Fruit fly (Drosophila melanogaster) whole organism, embryonic: ENCODE measurements around the gene CG42633.

Experiments used
- C15 ChIP-seq: fragments of 200-800 bp; sonication (Bioruptor generic); IDR thresholded peaks from 3 replicates; pipeline ENCODE4 v1.3.6; 2022; ENCODE audit warnings: missing biosample characterization, missing genetic modification characterization
- CG10267 ChIP-seq: fragments of 200-800 bp; sonication (Bioruptor generic); optimal IDR thresholded peaks from 2 replicates; lab custom pipeline; 2018; ENCODE audit warnings: missing biosample characterization, mild to moderate bottlenecking, missing genetic modification characterization, moderate library complexity
- CG10321 ChIP-seq: fragments of 200-800 bp; sonication (Bioruptor generic); IDR thresholded peaks from 2 replicates; pipeline ENCODE4 v1.3.6; 2022; ENCODE audit warnings: missing biosample characterization, missing genetic modification characterization
- CG11560 ChIP-seq: fragments of 200-800 bp; sonication (Bioruptor generic); IDR thresholded peaks from 3 replicates; pipeline ENCODE4 v1.3.6; 2022; ENCODE audit warnings: missing biosample characterization, missing genetic modification characterization
- CG11695 ChIP-seq: fragments of 200-800 bp; sonication (Bioruptor generic); IDR thresholded peaks from 3 replicates; pipeline ENCODE4 v1.3.6; 2022; ENCODE audit warnings: missing biosample characterization, missing genetic modification characterization
- CG12155 ChIP-seq: fragments of 200-800 bp; sonication (Bioruptor generic); optimal IDR thresholded peaks from 3 replicates; lab custom pipeline; 2016; ENCODE audit warnings: missing biosample characterization, missing genetic modification characterization
- CG12659 ChIP-seq: fragments of 200-800 bp; sonication (Bioruptor generic); optimal IDR thresholded peaks from 3 replicates; lab custom pipeline; 2017; ENCODE audit warnings: mild to moderate bottlenecking, missing biosample characterization, missing genetic modification reagents, missing genetic modification characterization
- CG12769 ChIP-seq: fragments of 200-800 bp; sonication (Bioruptor generic); optimal IDR thresholded peaks from 2 replicates; lab custom pipeline; 2019; ENCODE audit warnings: missing biosample characterization, mild to moderate bottlenecking, missing genetic modification characterization, moderate library complexity
- CG14441 ChIP-seq: fragments of 200-800 bp; sonication (Bioruptor generic); IDR thresholded peaks from 2 replicates; pipeline ENCODE4 v1.3.6; 2022; ENCODE audit warnings: missing biosample characterization, missing genetic modification characterization
- CG1602 ChIP-seq: fragments of 200-800 bp; sonication (Bioruptor generic); optimal IDR thresholded peaks from 3 replicates; lab custom pipeline; 2016; ENCODE audit warnings: missing biosample characterization, missing genetic modification characterization
- CG17385 ChIP-seq: fragments of 200-800 bp; sonication (Bioruptor generic); optimal IDR thresholded peaks from 3 replicates; lab custom pipeline; 2018; ENCODE audit warnings: missing biosample characterization, mild to moderate bottlenecking, missing genetic modification characterization
- CG2129 ChIP-seq: fragments of 200-800 bp; sonication (Bioruptor generic); IDR thresholded peaks from 2 replicates; pipeline ENCODE4 v1.3.6; 2022; ENCODE audit warnings: missing biosample characterization, missing genetic modification characterization; ENCODE audit not compliant: partially characterized antibody
- CG2199 ChIP-seq: fragments of 200-800 bp; sonication (Bioruptor generic); IDR thresholded peaks from 3 replicates; pipeline ENCODE4 v1.3.6; 2022; ENCODE audit warnings: missing biosample characterization, missing genetic modification characterization
- CG2875 ChIP-seq: fragments of 200-800 bp; sonication (Bioruptor generic); optimal IDR thresholded peaks from 2 replicates; lab custom pipeline; 2017; ENCODE audit warnings: missing biosample characterization, mild to moderate bottlenecking, missing genetic modification characterization, missing genetic modification reagents
- CG34224 ChIP-seq: fragments of 200-800 bp; sonication (Bioruptor generic); IDR thresholded peaks from 3 replicates; pipeline ENCODE4 v1.3.6; 2022; ENCODE audit warnings: missing biosample characterization, missing genetic modification characterization; ENCODE audit not compliant: partially characterized antibody
- CG6272 ChIP-seq: fragments of 200-800 bp; sonication (Bioruptor generic); IDR thresholded peaks from 2 replicates; pipeline ENCODE4 v1.3.6; 2022; ENCODE audit warnings: missing biosample characterization, missing genetic modification characterization
- CG6689 ChIP-seq: fragments of 200-800 bp; sonication (Bioruptor generic); IDR thresholded peaks from 2 replicates; pipeline ENCODE4 v1.3.6; 2022; ENCODE audit warnings: missing biosample characterization, missing genetic modification characterization
- CG6765 ChIP-seq: fragments of 200-800 bp; sonication (Bioruptor generic); optimal IDR thresholded peaks from 3 replicates; lab custom pipeline; 2017; ENCODE audit warnings: missing biosample characterization, mild to moderate bottlenecking, missing genetic modification characterization
- D19A ChIP-seq: fragments of 200-800 bp; optimal IDR thresholded peaks from 3 replicates; lab custom pipeline; 2019; ENCODE audit warnings: missing biosample characterization, mild to moderate bottlenecking, missing genetic modification characterization, moderate library complexity
- Dp ChIP-seq: fragments of 200-800 bp; sonication (Bioruptor generic); optimal IDR thresholded peaks from 2 replicates; lab custom pipeline; 2018; ENCODE audit warnings: missing biosample characterization, mild to moderate bottlenecking, missing genetic modification characterization, moderate library complexity
- Eip74EF ChIP-seq, 2 experiments: fragments of 200-800 bp in 1 of 2; fragments of >200 bp in 1 of 2; sonication (Bioruptor generic) in 1 of 2; optimal IDR thresholded peaks; 2 replicates each; lab custom pipeline; 2017 to 2019; ENCODE audit warnings: missing biosample characterization in 2 of 2, missing genetic modification characterization in 2 of 2, mild to moderate bottlenecking in 1 of 2, moderate library complexity in 1 of 2
- Ets65A ChIP-seq: fragments of 200-800 bp; sonication (Bioruptor generic); peaks from one replicate; lab custom pipeline; 2016; ENCODE audit warnings: missing biosample characterization, missing genetic modification characterization
- HLH3B ChIP-seq: fragments of 200-800 bp; sonication (Bioruptor generic); IDR thresholded peaks from 2 replicates; pipeline ENCODE4 v1.3.6; 2022; ENCODE audit warnings: missing biosample characterization, missing genetic modification characterization
- Med ChIP-seq: fragments of 200-800 bp; sonication (Bioruptor generic); peaks from one replicate; lab custom pipeline; 2016; ENCODE audit warnings: missing biosample characterization, missing genetic modification characterization, mild to moderate bottlenecking, inconsistent platforms, moderate library complexity
- Mes4 ChIP-seq: fragments of 200-800 bp; sonication (Bioruptor generic); optimal IDR thresholded peaks from 2 replicates; lab custom pipeline; 2016; ENCODE audit warnings: missing biosample characterization, missing genetic modification characterization
- NC2β ChIP-seq: fragments of 200-800 bp; sonication (Bioruptor generic); optimal IDR thresholded peaks from 2 replicates; lab custom pipeline; 2016; ENCODE audit warnings: missing biosample characterization, missing genetic modification characterization
- NfI ChIP-seq: fragments of 200-800 bp; sonication (Bioruptor generic); optimal IDR thresholded peaks from 3 replicates; lab custom pipeline; 2018; ENCODE audit warnings: missing biosample characterization, mild to moderate bottlenecking, missing genetic modification characterization, moderate library complexity
- Pdp1 ChIP-seq, 2 experiments: fragments of 200-800 bp; sonication (Bioruptor generic); optimal IDR thresholded peaks; 3 replicates each; lab custom pipeline; 2016; ENCODE audit warnings: missing biosample characterization in 2 of 2, missing genetic modification characterization in 2 of 2, mild to moderate bottlenecking in 1 of 2, moderate library complexity in 1 of 2
- Poxn ChIP-seq: fragments of 200-800 bp; sonication (Bioruptor generic); IDR thresholded peaks from 2 replicates; pipeline ENCODE4 v1.3.6; 2022; ENCODE audit warnings: missing biosample characterization, missing genetic modification characterization
- Rfx ChIP-seq: fragments of 200-800 bp; sonication (Bioruptor generic); IDR thresholded peaks from 2 replicates; pipeline ENCODE4 v1.3.6; 2022; ENCODE audit warnings: missing biosample characterization, missing genetic modification characterization
- Trl ChIP-seq, 3 experiments: fragments of >200 bp in 2 of 3; fragments of 200-800 bp in 1 of 3; sonication (Bioruptor generic) in 1 of 3; optimal IDR thresholded peaks; 2 replicates in 1 of 3; 3 replicates in 2 of 3; lab custom pipeline; 2016 to 2017; ENCODE audit warnings: missing biosample characterization in 1 of 3, missing genetic modification characterization in 1 of 3
- al ChIP-seq: fragments of 200-800 bp; sonication (Bioruptor generic); IDR thresholded peaks from 2 replicates; pipeline ENCODE4 v1.3.6; 2022; ENCODE audit warnings: missing biosample characterization, missing genetic modification characterization
- bbx ChIP-seq: fragments of 200-800 bp; sonication (Bioruptor generic); IDR thresholded peaks from 2 replicates; pipeline ENCODE4 v1.3.6; 2022; ENCODE audit warnings: missing biosample characterization, missing genetic modification characterization; ENCODE audit not compliant: partially characterized antibody
- ci ChIP-seq: fragments of 200-800 bp; sonication (Bioruptor generic); IDR thresholded peaks from 3 replicates; pipeline ENCODE4 v1.3.6; 2022; ENCODE audit warnings: missing biosample characterization, missing genetic modification characterization
- crc ChIP-seq: fragments of 200-800 bp; sonication (Bioruptor generic); optimal IDR thresholded peaks from 2 replicates; lab custom pipeline; 2016; ENCODE audit warnings: missing biosample characterization, missing genetic modification characterization
- prd ChIP-seq, 3 experiments: fragments of >200 bp in 2 of 3; fragments of 200-800 bp in 1 of 3; sonication (Bioruptor generic) in 1 of 3; optimal IDR thresholded peaks in 2 of 3; IDR thresholded peaks in 1 of 3; 2 replicates in 2 of 3; 3 replicates in 1 of 3; pipeline versions ENCODE4 v1.3.6 to Lab custom; 2017 to 2022; ENCODE audit warnings: missing biosample characterization in 1 of 3, missing genetic modification characterization in 1 of 3
- sd ChIP-seq: fragments of 200-800 bp; sonication (Bioruptor generic); optimal IDR thresholded peaks from 3 replicates; lab custom pipeline; 2018; ENCODE audit warnings: missing biosample characterization, mild to moderate bottlenecking, missing genetic modification characterization, moderate library complexity
- sens ChIP-seq: fragments of 200-800 bp; sonication (Bioruptor generic); peaks from one replicate; lab custom pipeline; 2016; ENCODE audit warnings: missing biosample characterization, missing genetic modification characterization
- slp2 ChIP-seq: fragments of 200-800 bp; sonication (Bioruptor generic); optimal IDR thresholded peaks from 2 replicates; lab custom pipeline; 2016; ENCODE audit warnings: missing biosample characterization, missing genetic modification characterization
- so ChIP-seq: fragments of 200-800 bp; sonication (Bioruptor generic); IDR thresholded peaks from 3 replicates; pipeline ENCODE4 v1.3.6; 2022; ENCODE audit warnings: missing biosample characterization, missing genetic modification characterization
- tna ChIP-seq: fragments of 200-800 bp; sonication (Bioruptor generic); IDR thresholded peaks from 2 replicates; pipeline ENCODE4 v1.3.6; 2022; ENCODE audit warnings: missing biosample characterization, missing genetic modification characterization; ENCODE audit not compliant: partially characterized antibody
- toy ChIP-seq: fragments of 200-800 bp; sonication (Bioruptor generic); IDR thresholded peaks from 2 replicates; pipeline ENCODE4 v1.3.6; 2022; ENCODE audit warnings: missing biosample characterization, missing genetic modification characterization
- trh ChIP-seq: fragments of 200-800 bp; sonication (Bioruptor generic); optimal IDR thresholded peaks from 2 replicates; lab custom pipeline; 2016; ENCODE audit warnings: missing biosample characterization, missing genetic modification characterization
- tup ChIP-seq: fragments of 200-800 bp; sonication (Bioruptor generic); optimal IDR thresholded peaks from 2 replicates; lab custom pipeline; 2016; ENCODE audit warnings: missing biosample characterization, mild to moderate bottlenecking, missing genetic modification characterization, moderate library complexity
- usp ChIP-seq: fragments of >200 bp; optimal IDR thresholded peaks from 2 replicates; lab custom pipeline; 2017; ENCODE audit warnings: missing biosample characterization, missing genetic modification characterization

Gene CG42633

DNA sequence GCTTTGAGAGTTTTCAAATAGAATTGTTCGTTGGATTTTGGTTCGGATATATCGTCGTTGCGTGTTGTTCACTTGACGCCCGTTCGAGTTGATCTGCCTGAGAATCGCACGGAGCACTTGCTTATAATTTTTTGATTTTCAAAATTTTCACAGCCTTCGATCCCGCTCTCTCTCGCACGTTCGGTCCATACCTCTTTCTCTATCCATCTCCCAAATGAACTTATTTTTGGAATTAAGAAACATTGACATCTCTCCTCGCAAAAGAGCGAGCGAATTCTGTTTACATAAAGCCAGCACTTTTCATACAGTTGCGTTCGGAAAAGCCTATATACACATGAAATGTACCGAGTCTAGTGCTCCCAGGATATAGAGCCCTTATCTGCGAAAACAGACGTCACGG is 4.8 kb downstream of the CG42633 start, which contains the start of the genes CG45076, CG45078 and fau:
Gene CG45076, minus strand, starts transcription at position 101 of the 400 bp plus-strand sequence.
Gene CG45078, minus strand, starts transcription at position 101 of the 400 bp plus-strand sequence.
Gene fau, minus strand, starts transcription at position 101 of the 400 bp plus-strand sequence.
- peak; percentile 33 for TF ChIP-seq CG12769
- 0 out of 3 replicates have a peak, but pooled peaks have one; percentile 52 for TF ChIP-seq C15 (GFP tag; lab: Robert Waterston, UW)
- 0 out of 3 replicates have a peak, but pooled peaks have one; percentile 7 for TF ChIP-seq CG11695 (GFP tag; lab: Robert Waterston, UW)
- TF ChIP-seq CG34224 (GFP tag; lab: Robert Waterston, UW): 0 out of 3 replicates have a peak, but pooled peaks have one; percentile 27
- TF ChIP-seq slp2 (GFP tag; lab: Kevin White, UChicago): no peak
- TF ChIP-seq CG2199 (GFP tag; lab: Robert Waterston, UW): 0 out of 3 replicates have a peak, but pooled peaks have one; percentile 11
- peak in 1 of 2 experiments; percentile 42 for TF ChIP-seq Trl (optimal IDR thresholded peaks at IDR 0.05; lab: Kevin White, UChicago)
- no peak for TF ChIP-seq Trl (GFP tag; optimal IDR thresholded peaks at IDR 0.05; lab: Kevin White, UChicago)
- TF ChIP-seq CG12155 (GFP tag; lab: Kevin White, UChicago): no peak
- peak in 1 of 2 experiments; percentile 47 for TF ChIP-seq Pdp1 (GFP tag; optimal IDR thresholded peaks at IDR 0.05; lab: Kevin White, UChicago)
- no peak for TF ChIP-seq ci
- TF ChIP-seq, all 482 proteins: peak for 7

DNA sequence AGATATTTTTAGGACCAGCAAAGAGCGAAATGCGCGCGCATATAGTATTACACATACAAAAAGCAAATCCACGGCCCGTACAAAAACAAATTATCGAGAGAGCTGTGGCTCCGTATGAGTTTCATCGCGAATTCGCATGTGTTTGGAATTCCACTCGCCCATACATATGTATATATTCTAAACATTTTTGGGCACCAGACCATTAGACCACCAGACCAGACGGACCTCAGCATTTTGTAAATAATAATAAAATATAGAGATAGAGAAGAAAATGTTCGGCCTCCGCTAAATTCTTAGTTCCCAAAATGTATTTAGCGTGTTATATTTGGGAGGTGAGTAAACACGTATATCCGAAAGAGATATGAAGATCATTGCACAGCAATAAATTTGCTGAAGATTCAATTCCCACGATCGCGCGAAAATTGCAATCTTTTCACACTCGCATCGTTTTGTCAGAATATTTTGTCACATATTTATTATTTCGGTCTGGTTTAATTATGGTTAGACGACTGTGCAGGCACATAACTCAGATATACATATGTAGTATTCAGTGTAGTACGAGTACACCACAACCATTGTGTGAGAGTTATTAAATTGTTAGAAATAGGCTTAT is 5.9 kb downstream of the CG42633 start:
- 0 out of 3 replicates have a peak, but pooled peaks have one; percentile 35 for TF ChIP-seq so (GFP tag; lab: Robert Waterston, UW)
- no peak for TF ChIP-seq NfI
- TF ChIP-seq Mes4: no peak
- TF ChIP-seq usp (GFP tag; lab: Kevin White, UChicago): no peak
- peak; percentile 67 for TF ChIP-seq sens (GFP tag; lab: Kevin White, UChicago)
- peak; percentile 87 for TF ChIP-seq sd (tag; lab: Kevin White, UChicago)
- TF ChIP-seq al (GFP tag; lab: Robert Waterston, UW): 0 out of 2 replicates have a peak, but pooled peaks have one; percentile 16
- TF ChIP-seq Ets65A: peak; percentile 86
- TF ChIP-seq D19A (tag; lab: Kevin White, UChicago): peak; percentile 54
- TF ChIP-seq C15 (GFP tag; lab: Robert Waterston, UW): 0 out of 3 replicates have a peak, but pooled peaks have one; percentile 6
- TF ChIP-seq, all 482 proteins: peak for 7

DNA sequence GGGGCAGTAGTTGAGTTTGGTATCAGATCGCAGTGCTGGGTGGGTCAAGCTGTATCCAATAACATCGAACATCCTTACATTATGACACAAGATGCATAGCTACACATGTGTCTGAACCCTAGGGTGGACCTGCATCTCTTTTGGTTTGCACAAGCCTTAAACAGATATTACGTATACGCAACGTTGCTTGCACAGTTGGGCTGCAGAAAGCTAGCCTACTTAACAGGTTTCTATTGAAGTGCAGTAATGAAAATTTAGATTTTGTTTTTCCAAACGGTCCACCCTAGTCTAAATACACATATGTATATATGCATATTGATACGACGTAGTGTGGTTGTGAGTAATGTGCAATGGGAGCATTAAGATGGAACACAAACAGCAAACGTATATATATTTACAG is 6.8 kb downstream of the CG42633 start:
- no peak for TF ChIP-seq NC2β (GFP tag; lab: Kevin White, UChicago)
- no peak for TF ChIP-seq CG12659 (GFP tag; lab: Kevin White, UChicago)
- TF ChIP-seq CG2875 (GFP tag; lab: Kevin White, UChicago): peak; percentile 7
- no peak for TF ChIP-seq toy (GFP tag; lab: Robert Waterston, UW)
- TF ChIP-seq tup: no peak
- TF ChIP-seq bbx: no peak
- TF ChIP-seq CG6689: peak; percentile 42
- no peak for TF ChIP-seq Poxn (GFP tag; lab: Robert Waterston, UW)
- TF ChIP-seq tna: no peak
- peak; percentile 74 for TF ChIP-seq Med (GFP tag; lab: Kevin White, UChicago)
- TF ChIP-seq CG1602 (GFP tag; lab: Kevin White, UChicago): no peak
- no peak for TF ChIP-seq CG17385 (GFP tag; lab: Kevin White, UChicago)
- TF ChIP-seq CG11560 (tag; lab: Robert Waterston, UW): no peak
- TF ChIP-seq Rfx (GFP tag; lab: Robert Waterston, UW): no peak
- TF ChIP-seq CG2129 (GFP tag; lab: Robert Waterston, UW): no peak
- no peak for TF ChIP-seq CG6272
- TF ChIP-seq CG14441: 0 out of 2 replicates have a peak, but pooled peaks have one; percentile 19
- no peak for TF ChIP-seq Dp (GFP tag; lab: Kevin White, UChicago)
- TF ChIP-seq prd (optimal IDR thresholded peaks at IDR 0.05; lab: Kevin White, UChicago): no peak
- 0 out of 3 replicates have a peak, but pooled peaks have one; percentile 35 for TF ChIP-seq prd (GFP tag; IDR thresholded peaks at IDR 0.05; lab: Robert Waterston, UW)
- TF ChIP-seq trh (GFP tag; lab: Kevin White, UChicago): no peak
- 0 out of 2 replicates have a peak, but pooled peaks have one; percentile 20 for TF ChIP-seq HLH3B (GFP tag; lab: Robert Waterston, UW)
- no peak for TF ChIP-seq CG10267 (tag; lab: Kevin White, UChicago)
- no peak for TF ChIP-seq CG6765
- TF ChIP-seq CG10321 (GFP tag; lab: Robert Waterston, UW): no peak
- no peak for TF ChIP-seq Eip74EF (GFP tag; optimal IDR thresholded peaks at IDR 0.05; lab: Kevin White, UChicago)
- TF ChIP-seq crc (GFP tag; lab: Kevin White, UChicago): no peak
